Fruit fly (Drosophila melanogaster) whole organism, embryonic: Measurements from ENCODE around the gene Ant2.

Experiments
- ATbp ChIP-seq: fragments of 200-800 bp; sonication (Bioruptor generic); optimal IDR thresholded peaks from 2 replicates; lab custom pipeline; 2017; ENCODE audit warnings: missing biosample characterization, mild to moderate bottlenecking, missing genetic modification characterization, missing genetic modification reagents
- BEAF-32 ChIP-seq: fragments of 200-800 bp; sonication (Bioruptor generic); optimal IDR thresholded peaks from 3 replicates; lab custom pipeline; 2017; ENCODE audit warnings: missing biosample characterization, missing genetic modification characterization, mild to moderate bottlenecking, moderate library complexity, missing genetic modification reagents
- CG10959 ChIP-seq: fragments of 200-800 bp; sonication (Bioruptor generic); IDR thresholded peaks from 2 replicates; pipeline ENCODE4 v1.3.6; 2022; ENCODE audit warnings: missing biosample characterization, missing genetic modification characterization
- CG12744 ChIP-seq: fragments of 200-800 bp; sonication (Bioruptor generic); optimal IDR thresholded peaks from 2 replicates; lab custom pipeline; 2016; ENCODE audit warnings: missing biosample characterization, missing genetic modification characterization
- CG13424 ChIP-seq: fragments of 200-800 bp; sonication (Bioruptor generic); optimal IDR thresholded peaks from 2 replicates; lab custom pipeline; 2019; ENCODE audit warnings: missing biosample characterization, mild to moderate bottlenecking, missing genetic modification characterization, moderate library complexity
- CG14014 ChIP-seq: fragments of 200-800 bp; sonication (Bioruptor generic); IDR thresholded peaks from 2 replicates; pipeline ENCODE4 v1.3.6; 2022; ENCODE audit warnings: missing biosample characterization, missing genetic modification characterization
- CG14050 ChIP-seq: fragments of 200-800 bp; sonication (Bioruptor generic); IDR thresholded peaks from 3 replicates; pipeline ENCODE4 v1.3.6; 2022; ENCODE audit warnings: missing biosample characterization, missing genetic modification characterization
- CG14667 ChIP-seq: fragments of 200-800 bp; sonication (Bioruptor generic); IDR thresholded peaks from 2 replicates; pipeline ENCODE4 v1.3.6; 2022; ENCODE audit warnings: missing biosample characterization, missing genetic modification characterization
- CG14965 ChIP-seq: fragments of 200-800 bp; sonication (Bioruptor generic); optimal IDR thresholded peaks from 2 replicates; lab custom pipeline; 2016; ENCODE audit warnings: missing biosample characterization, missing genetic modification characterization, borderline replicate concordance
- CG15269 ChIP-seq: fragments of 200-800 bp; sonication (Bioruptor generic); optimal IDR thresholded peaks from 2 replicates; lab custom pipeline; 2018; ENCODE audit warnings: missing biosample characterization, mild to moderate bottlenecking, missing genetic modification characterization, moderate library complexity
- CG15479 ChIP-seq: fragments of 200-800 bp; sonication (Bioruptor generic); optimal IDR thresholded peaks from 3 replicates; lab custom pipeline; 2019; ENCODE audit warnings: missing biosample characterization, mild to moderate bottlenecking, missing genetic modification characterization, moderate library complexity
- CG15601 ChIP-seq: fragments of 200-800 bp; sonication (Bioruptor generic); optimal IDR thresholded peaks from 3 replicates; lab custom pipeline; 2019; ENCODE audit warnings: missing biosample characterization, mild to moderate bottlenecking, missing genetic modification characterization, moderate library complexity
- CG1647 ChIP-seq: fragments of 200-800 bp; sonication (Bioruptor generic); optimal IDR thresholded peaks from 3 replicates; lab custom pipeline; 2016; ENCODE audit warnings: missing biosample characterization, missing genetic modification characterization
- CG17385 ChIP-seq: fragments of 200-800 bp; sonication (Bioruptor generic); optimal IDR thresholded peaks from 3 replicates; lab custom pipeline; 2018; ENCODE audit warnings: missing biosample characterization, mild to moderate bottlenecking, missing genetic modification characterization
- CG30431 ChIP-seq: fragments of 200-800 bp; sonication (Bioruptor generic); optimal IDR thresholded peaks from 2 replicates; lab custom pipeline; 2017; ENCODE audit warnings: missing biosample characterization, missing genetic modification characterization
- CG34376 ChIP-seq: fragments of 200-800 bp; sonication (Bioruptor generic); optimal IDR thresholded peaks from 2 replicates; lab custom pipeline; 2018; ENCODE audit warnings: missing biosample characterization, mild to moderate bottlenecking, missing genetic modification characterization
- CG42726 ChIP-seq: fragments of 200-800 bp; sonication (Bioruptor generic); IDR thresholded peaks from 2 replicates; pipeline ENCODE4 v1.3.6; 2022; ENCODE audit warnings: missing biosample characterization, missing genetic modification characterization; ENCODE audit not compliant: partially characterized antibody
- CG4328 ChIP-seq: fragments of 200-800 bp; sonication (Bioruptor generic); optimal IDR thresholded peaks from 3 replicates; lab custom pipeline; 2017; ENCODE audit warnings: missing biosample characterization, missing genetic modification reagents, missing genetic modification characterization
- GATAe ChIP-seq: fragments of 200-800 bp; sonication (Bioruptor generic); conservative IDR thresholded peaks from 2 replicates; pipeline ENCODE4 v1.3.6; 2022; ENCODE audit warnings: missing biosample characterization, missing genetic modification characterization
- H15 ChIP-seq: fragments of 200-800 bp; sonication (Bioruptor generic); IDR thresholded peaks from 3 replicates; pipeline ENCODE4 v1.3.6; 2022; ENCODE audit warnings: missing biosample characterization, missing genetic modification characterization
- HmgZ ChIP-seq: fragments of 200-800 bp; sonication (Bioruptor generic); optimal IDR thresholded peaks from 2 replicates; lab custom pipeline; 2018; ENCODE audit warnings: missing biosample characterization, mild to moderate bottlenecking, missing genetic modification characterization
- Hr3 ChIP-seq: fragments of 200-800 bp; sonication (Bioruptor generic); optimal IDR thresholded peaks from 3 replicates; lab custom pipeline; 2016; ENCODE audit warnings: missing biosample characterization, missing genetic modification characterization
- Mes4 ChIP-seq: fragments of 200-800 bp; sonication (Bioruptor generic); optimal IDR thresholded peaks from 2 replicates; lab custom pipeline; 2016; ENCODE audit warnings: missing biosample characterization, missing genetic modification characterization
- Nf-YC ChIP-seq: fragments of 200-800 bp; optimal IDR thresholded peaks from 3 replicates; lab custom pipeline; 2019; ENCODE audit warnings: missing biosample characterization, mild to moderate bottlenecking, missing genetic modification characterization, moderate library complexity
- NfI ChIP-seq: fragments of 200-800 bp; sonication (Bioruptor generic); optimal IDR thresholded peaks from 3 replicates; lab custom pipeline; 2018; ENCODE audit warnings: missing biosample characterization, mild to moderate bottlenecking, missing genetic modification characterization, moderate library complexity
- Optix ChIP-seq: fragments of 200-800 bp; sonication (Bioruptor generic); IDR thresholded peaks from 3 replicates; pipeline ENCODE4 v1.3.6; 2022; ENCODE audit warnings: missing biosample characterization, missing genetic modification characterization
- Sry-β ChIP-seq: fragments of 200-800 bp; sonication (Bioruptor generic); optimal IDR thresholded peaks from 2 replicates; lab custom pipeline; 2018; ENCODE audit warnings: missing biosample characterization, mild to moderate bottlenecking, missing genetic modification characterization, moderate library complexity
- Sry-δ ChIP-seq: fragments of 200-800 bp; sonication (Bioruptor generic); optimal IDR thresholded peaks from 2 replicates; lab custom pipeline; 2016; ENCODE audit warnings: missing biosample characterization, missing genetic modification characterization
- Stat92E ChIP-seq, 3 experiments: fragments of >200 bp in 2 of 3; fragments of 200-800 bp in 1 of 3; sonication (Bioruptor generic) in 1 of 3; optimal IDR thresholded peaks; 2 replicates each; lab custom pipeline; 2017 to 2019; ENCODE audit warnings: missing biosample characterization in 3 of 3, missing genetic modification characterization in 3 of 3, mild to moderate bottlenecking in 1 of 3, moderate library complexity in 1 of 3
- ci ChIP-seq: fragments of 200-800 bp; sonication (Bioruptor generic); IDR thresholded peaks from 3 replicates; pipeline ENCODE4 v1.3.6; 2022; ENCODE audit warnings: missing biosample characterization, missing genetic modification characterization
- corto ChIP-seq: fragments of 200-800 bp; sonication (Bioruptor generic); optimal IDR thresholded peaks from 2 replicates; lab custom pipeline; 2016; ENCODE audit warnings: missing biosample characterization, mild to moderate bottlenecking, missing genetic modification characterization, moderate library complexity
- exex ChIP-seq: fragments of 200-800 bp; sonication (Bioruptor generic); optimal IDR thresholded peaks from 4 replicates; lab custom pipeline; 2018; ENCODE audit warnings: missing biosample characterization, mild to moderate bottlenecking, missing genetic modification characterization, moderate library complexity
- gem ChIP-seq: fragments of 200-800 bp; sonication (Bioruptor generic); optimal IDR thresholded peaks from 2 replicates; lab custom pipeline; 2019; ENCODE audit warnings: missing biosample characterization, mild to moderate bottlenecking, missing genetic modification characterization, moderate library complexity
- hkb ChIP-seq, 2 experiments: fragments of 200-800 bp in 1 of 2; fragments of >200 bp in 1 of 2; sonication (Bioruptor generic) in 1 of 2; IDR thresholded peaks in 1 of 2; optimal IDR thresholded peaks in 1 of 2; 2 replicates each; pipeline versions ENCODE4 v1.3.6 to Lab custom; 2017 to 2022; ENCODE audit warnings: missing biosample characterization in 1 of 2, missing genetic modification characterization in 1 of 2
- jigr1 ChIP-seq: fragments of 200-800 bp; sonication (Bioruptor generic); IDR thresholded peaks from 3 replicates; pipeline ENCODE4 v1.3.6; 2022; ENCODE audit warnings: missing biosample characterization, missing genetic modification characterization
- klu ChIP-seq: fragments of 200-800 bp; sonication (Bioruptor generic); IDR thresholded peaks from 2 replicates; pipeline ENCODE4 v1.3.6; 2022; ENCODE audit warnings: missing biosample characterization, missing genetic modification characterization
- nom ChIP-seq: fragments of 200-800 bp; sonication (Bioruptor generic); optimal IDR thresholded peaks from 2 replicates; lab custom pipeline; 2017; ENCODE audit warnings: missing biosample characterization, missing genetic modification characterization, mild to moderate bottlenecking, moderate library complexity, missing genetic modification reagents
- psq ChIP-seq: fragments of 200-800 bp; sonication (Bioruptor generic); optimal IDR thresholded peaks from 2 replicates; lab custom pipeline; 2017; ENCODE audit warnings: missing biosample characterization, missing genetic modification characterization
- sens-2 ChIP-seq: fragments of 200-800 bp; sonication (Bioruptor generic); IDR thresholded peaks from 2 replicates; pipeline ENCODE4 v1.3.6; 2022; ENCODE audit warnings: missing biosample characterization, missing genetic modification characterization
- sr ChIP-seq: fragments of 200-800 bp; sonication (Bioruptor generic); IDR thresholded peaks from 3 replicates; pipeline ENCODE4 v1.3.6; 2022; ENCODE audit warnings: missing biosample characterization, missing genetic modification characterization
- sug ChIP-seq: fragments of 200-800 bp; optimal IDR thresholded peaks from 2 replicates; lab custom pipeline; 2019; ENCODE audit warnings: missing biosample characterization, mild to moderate bottlenecking, missing genetic modification characterization, moderate library complexity
- tgo ChIP-seq: fragments of 200-800 bp; sonication (Bioruptor generic); IDR thresholded peaks from 3 replicates; pipeline ENCODE4 v1.3.6; 2022; ENCODE audit warnings: missing biosample characterization, missing genetic modification characterization
- trem ChIP-seq: fragments of 200-800 bp; optimal IDR thresholded peaks from 3 replicates; lab custom pipeline; 2019; ENCODE audit warnings: missing biosample characterization, mild to moderate bottlenecking, missing genetic modification characterization, moderate library complexity
- tup ChIP-seq: fragments of 200-800 bp; sonication (Bioruptor generic); optimal IDR thresholded peaks from 2 replicates; lab custom pipeline; 2016; ENCODE audit warnings: missing biosample characterization, mild to moderate bottlenecking, missing genetic modification characterization, moderate library complexity
- twi ChIP-seq: fragments of 200-800 bp; optimal IDR thresholded peaks from 2 replicates; lab custom pipeline; 2019; ENCODE audit warnings: missing biosample characterization, mild to moderate bottlenecking, missing genetic modification characterization, moderate library complexity
- usp ChIP-seq: fragments of >200 bp; optimal IDR thresholded peaks from 2 replicates; lab custom pipeline; 2017; ENCODE audit warnings: missing biosample characterization, missing genetic modification characterization
- yki ChIP-seq: fragments of >200 bp; optimal IDR thresholded peaks from 3 replicates; lab custom pipeline; 2018
- zf30C ChIP-seq: fragments of 200-800 bp; sonication (Bioruptor generic); optimal IDR thresholded peaks from 3 replicates; lab custom pipeline; 2018; ENCODE audit warnings: missing biosample characterization, mild to moderate bottlenecking, missing genetic modification characterization
- zfh1 ChIP-seq: fragments of 200-800 bp; sonication (Bioruptor generic); IDR thresholded peaks from 3 replicates; pipeline ENCODE4 v1.3.6; 2022; ENCODE audit warnings: missing biosample characterization, missing genetic modification characterization

Ant2 gene

dm6 chrX:10744773-10745589, 41.7 kb downstream of the Ant2 start, which contains the start of gene stx (continued):
- TF ChIP-seq Sry-β (GFP tag; lab: Kevin White, UChicago) (no peak), hkb (optimal IDR thresholded peaks at IDR 0.05; lab: Kevin White, UChicago) (peak; percentile 16), hkb (GFP tag; IDR thresholded peaks at IDR 0.05; lab: Robert Waterston, UW) (peak; percentile 50), ci (GFP tag; lab: Robert Waterston, UW) (peak; percentile 79), CG30431 (GFP tag; lab: Kevin White, UChicago) (no peak), jigr1 (GFP tag; lab: Robert Waterston, UW) (no peak), yki (no peak), CG13424 (tag; lab: Kevin White, UChicago) (no peak), sr (GFP tag; lab: Robert Waterston, UW) (peak; percentile 32; the same call in 2 of the 3 replicates), tgo (no peak), CG15601 (tag; lab: Kevin White, UChicago) (peak; percentile 8), sug (tag; lab: Kevin White, UChicago) (peak; percentile 42), zfh1 (peak; percentile 48; the same call in 2 of the 3 replicates), H15 (GFP tag; lab: Robert Waterston, UW) (0 out of 3 replicates have a peak, but pooled peaks have one; percentile 27), twi (tag; lab: Kevin White, UChicago) (no peak), NfI (GFP tag; lab: Kevin White, UChicago) (peak; percentile 3), Stat92E (GFP tag; optimal IDR thresholded peaks at IDR 0.05; lab: Kevin White, UChicago) (peak in 1 of 3 experiments; percentile 21), CG15269 (tag; lab: Kevin White, UChicago) (peak; percentile 16), trem (peak; percentile 45), Sry-δ (GFP tag; lab: Kevin White, UChicago) (peak; percentile 89), tup (GFP tag; lab: Kevin White, UChicago) (no peak), CG1647 (GFP tag; lab: Kevin White, UChicago) (no peak), CG14667 (GFP tag; lab: Robert Waterston, UW) (no peak), usp (no peak)

- peak; percentile 95 for TF ChIP-seq exex (tag; lab: Kevin White, UChicago)
- TF ChIP-seq CG4328 (GFP tag; lab: Kevin White, UChicago) = no peak
- TF ChIP-seq ATbp (GFP tag; lab: Kevin White, UChicago) = no peak
- TF ChIP-seq CG10959 (GFP tag; lab: Robert Waterston, UW) = no peak
- TF ChIP-seq corto = no peak
- peak; percentile 27 for TF ChIP-seq HmgZ (tag; lab: Kevin White, UChicago)
- no peak for TF ChIP-seq gem
- TF ChIP-seq sens-2 = no peak
- TF ChIP-seq CG17385 = peak; percentile 86
- TF ChIP-seq Mes4 (GFP tag; lab: Kevin White, UChicago) = no peak
- no peak for TF ChIP-seq CG12744 (GFP tag; lab: Kevin White, UChicago)
- 0 out of 2 replicates have a peak, but pooled peaks have one; percentile 26 for TF ChIP-seq klu (GFP tag; lab: Robert Waterston, UW)
- no peak for TF ChIP-seq GATAe (GFP tag; lab: Robert Waterston, UW)
- TF ChIP-seq CG34376 = peak; percentile 53
- TF ChIP-seq CG14050 (GFP tag; lab: Robert Waterston, UW) = no peak
- TF ChIP-seq zf30C (GFP tag; lab: Kevin White, UChicago) = no peak
- no peak for TF ChIP-seq CG42726
- no peak for TF ChIP-seq nom (GFP tag; lab: Kevin White, UChicago)
- TF ChIP-seq CG14965 (GFP tag; lab: Kevin White, UChicago) = no peak
- TF ChIP-seq BEAF-32 (GFP tag; lab: Kevin White, UChicago) = no peak
- no peak for TF ChIP-seq CG14014 (GFP tag; lab: Robert Waterston, UW)
- no peak for TF ChIP-seq Hr3 (GFP tag; lab: Kevin White, UChicago)
- no peak for TF ChIP-seq Optix
- no peak for TF ChIP-seq Nf-YC (tag; lab: Kevin White, UChicago)
- TF ChIP-seq CG15479 (GFP tag; lab: Kevin White, UChicago) = peak; percentile 22
- no peak for TF ChIP-seq psq (GFP tag; lab: Kevin White, UChicago)
These were observed 42.4 kb downstream of the Ant2 start, which contains the start of gene ras for dm6 chrX:10744315-10744767. Gene ras, plus strand, starts transcription at chrX:10744502.
